Worm (Caenorhabditis elegans) whole organism, L4 larva: ENCODE results near the gene K06H7.2.

Source experiments
- F49E8.2 ChIP-seq: sonication (generic microtip); optimal IDR thresholded peaks from 2 replicates; lab custom pipeline; 2016; ENCODE audit warnings: missing compliant biosample characterization, mild to moderate bottlenecking, missing genetic modification characterization, borderline replicate concordance
- R02D3.7 ChIP-seq: fragments of 150-350 bp; sonication (generic microtip); optimal IDR thresholded peaks from 3 replicates; lab custom pipeline; 2014; ENCODE audit warnings: missing biosample characterization, missing genetic modification characterization
- ZK546.5 ChIP-seq, 2 experiments: sonication (generic microtip); optimal IDR thresholded peaks; 2 replicates each; lab custom pipeline; 2017; ENCODE audit warnings: missing biosample characterization in 2 of 2, missing genetic modification characterization in 2 of 2
- ama-1 ChIP-seq: fragments of 150-350 bp; optimal IDR thresholded peaks from 2 replicates; lab custom pipeline; 2014; ENCODE audit warnings: inconsistent platforms, mixed read lengths
- ceh-62 ChIP-seq: sonication (generic microtip); optimal IDR thresholded peaks from 2 replicates; lab custom pipeline; 2017; ENCODE audit warnings: missing biosample characterization, missing genetic modification characterization
- ces-1 ChIP-seq: fragments of 150-350 bp; sonication (generic microtip); optimal IDR thresholded peaks from 4 replicates; lab custom pipeline; 2014; ENCODE audit warnings: missing biosample characterization, missing genetic modification reagents, missing genetic modification characterization
- madf-5 ChIP-seq, 2 experiments: fragments of 200-800 bp; sonication (Bioruptor generic); IDR thresholded peaks; 2 replicates each; pipeline ENCODE4 v1.3.6; 2022; ENCODE audit warnings: missing compliant biosample characterization in 2 of 2, missing genetic modification characterization in 2 of 2
- madf-9 ChIP-seq: fragments of 200-800 bp; sonication (Bioruptor generic); conservative IDR thresholded peaks from 2 replicates; pipeline ENCODE4 v1.3.6; 2022; ENCODE audit warnings: missing genetic modification reagents, missing genetic modification characterization, missing compliant biosample characterization
- mxl-3 ChIP-seq: fragments of 200-800 bp; sonication (Bioruptor generic); optimal IDR thresholded peaks from 2 replicates; lab custom pipeline; 2018; ENCODE audit warnings: mild to moderate bottlenecking, missing genetic modification characterization, missing compliant biosample characterization
- nhr-10 ChIP-seq: fragments of 150-350 bp; optimal IDR thresholded peaks from 2 replicates; lab custom pipeline; 2014; ENCODE audit warnings: missing biosample characterization, missing genetic modification characterization
- nhr-25 ChIP-seq: sonication (generic microtip); optimal IDR thresholded peaks from 2 replicates; lab custom pipeline; 2017; ENCODE audit warnings: missing genetic modification characterization, mild to moderate bottlenecking, missing compliant biosample characterization, antibody characterized with exemption, moderate library complexity, borderline replicate concordance; ENCODE audit not compliant: insufficient read depth
- nhr-28 ChIP-seq: fragments of 150-350 bp; optimal IDR thresholded peaks from 2 replicates; lab custom pipeline; 2014; ENCODE audit warnings: missing biosample characterization, missing genetic modification characterization
- pqm-1 ChIP-seq: sonication (generic microtip); optimal IDR thresholded peaks from 2 replicates; lab custom pipeline; 2017; ENCODE audit warnings: missing biosample characterization, missing genetic modification characterization

DNA sequence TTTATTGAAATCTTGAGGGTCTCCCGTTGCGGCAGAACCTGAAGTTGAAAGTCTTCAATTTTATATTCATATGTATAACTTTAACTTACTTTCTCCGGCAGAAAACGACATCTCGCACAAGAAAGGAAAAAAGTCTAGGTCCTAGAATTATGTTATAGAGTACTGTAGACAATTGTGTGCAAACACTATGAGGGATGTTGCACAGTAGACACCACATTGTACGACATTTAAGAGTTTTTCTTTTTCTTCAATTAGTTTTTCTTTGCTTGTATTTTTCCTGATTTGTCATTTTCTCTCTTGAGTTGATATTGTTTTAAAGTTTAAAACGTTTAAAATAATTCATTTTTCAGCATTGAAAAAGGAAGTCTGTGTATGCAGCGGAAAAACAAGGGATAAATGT lies 8.0 kb upstream of the K06H7.2 start, which contains the start of the genes K06H7.7 and grp-1:
- no peak for TF ChIP-seq ama-1
- no peak for TF ChIP-seq nhr-25 (tag; lab: Kevin White, UChicago)
- TF ChIP-seq ZK546.5 (tag; optimal IDR thresholded peaks at IDR 0.05; lab: Kevin White, UChicago) = no peak
- no peak for TF ChIP-seq mxl-3 (GFP tag; lab: Kevin White, UChicago)
- no peak for TF ChIP-seq pqm-1
- TF ChIP-seq madf-9 (GFP tag; lab: Robert Waterston, UW) = no peak
- TF ChIP-seq R02D3.7 = no peak
- no peak for TF ChIP-seq nhr-10
- TF ChIP-seq nhr-28 (tag; lab: Kevin White, UChicago) = no peak
- no peak for TF ChIP-seq F49E8.2 (tag; lab: Kevin White, UChicago)
- TF ChIP-seq ceh-62 (tag; lab: Kevin White, UChicago) = no peak
- no peak for TF ChIP-seq ces-1
- no peak for TF ChIP-seq madf-5 (GFP tag; IDR thresholded peaks at IDR 0.05; lab: Robert Waterston, UW)
